Fruit fly (Drosophila melanogaster): ENCODE data around the gene side-II.

Gene side-II

DNA sequence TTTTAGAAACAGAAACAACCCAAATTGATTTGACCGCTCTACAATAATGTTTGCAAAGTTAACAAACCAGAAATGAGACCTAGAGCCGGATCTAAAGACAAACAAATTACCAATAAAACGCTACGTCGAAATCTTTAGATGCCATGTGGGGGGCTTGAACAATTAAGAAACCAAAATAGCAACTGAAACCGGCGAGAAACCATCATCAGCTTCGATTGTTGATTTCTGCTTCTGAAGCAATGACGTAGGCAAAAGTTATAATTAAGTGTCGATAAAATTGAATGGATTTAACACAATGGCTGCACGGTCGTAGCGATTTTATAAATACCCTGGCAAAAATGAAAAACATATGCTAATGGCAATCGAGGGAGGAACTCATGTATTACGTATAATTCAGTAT lies 20.8 kb upstream of the side-II start (continued):
- TF ChIP-seq jumu (GFP tag; optimal IDR thresholded peaks at IDR 0.05), result no peak

DNA sequence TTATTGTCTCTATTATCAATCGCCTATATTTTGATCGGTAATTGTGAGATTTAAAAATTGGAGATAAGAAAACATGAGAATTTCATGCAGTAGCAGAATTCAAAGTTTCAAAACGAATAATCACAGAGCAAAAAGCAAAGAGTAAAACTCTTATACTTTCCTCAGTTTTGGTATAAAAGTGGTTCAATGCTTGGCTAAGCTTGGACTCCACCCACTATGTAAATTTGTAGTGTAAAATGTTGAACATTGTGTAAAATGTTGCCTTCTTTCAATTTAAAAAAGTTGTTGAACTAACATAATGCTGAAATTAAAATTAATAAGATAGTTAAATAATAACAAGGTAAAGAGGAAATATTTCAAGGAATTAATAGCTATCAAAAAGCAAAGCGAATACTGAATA lies 736 bp upstream of the side-II start:
- TF ChIP-seq CG2199 (GFP tag; IDR thresholded peaks at IDR 0.05) (no peak), trem (tag; optimal IDR thresholded peaks at IDR 0.05) (no peak), CG8478 (optimal IDR thresholded peaks at IDR 0.05) (no peak), Vsx1 (GFP tag; optimal IDR thresholded peaks at IDR 0.05) (no peak), CG11398 (GFP tag; optimal IDR thresholded peaks at IDR 0.05) (no peak), CG10147 (GFP tag; optimal IDR thresholded peaks at IDR 0.05) (no peak), stwl (tag; optimal IDR thresholded peaks at IDR 0.05) (peak; percentile 77), nerfin-2 (GFP tag; IDR thresholded peaks at IDR 0.05; ENCODE audit: partially characterized antibody) (no peak), Nf-YB (GFP tag; optimal IDR thresholded peaks at IDR 0.05) (no peak), CG18599 (GFP tag; optimal IDR thresholded peaks at IDR 0.05) (no peak), CG7963 (GFP tag; IDR thresholded peaks at IDR 0.05; ENCODE audit: partially characterized antibody) (no peak), Hr51 (GFP tag; optimal IDR thresholded peaks at IDR 0.05) (peak in 1 of 2 experiments; percentile 69), Bgb (GFP tag; IDR thresholded peaks at IDR 0.05; ENCODE audit: partially characterized antibody) (peak; percentile 55), CTCF (GFP tag; optimal IDR thresholded peaks at IDR 0.05) (peak; percentile 66), CG31365 (tag; optimal IDR thresholded peaks at IDR 0.05) (no peak), CG7745 (tag; optimal IDR thresholded peaks at IDR 0.05) (no peak), CG17385 (GFP tag; optimal IDR thresholded peaks at IDR 0.05) (no peak), Bdp1 (GFP tag; optimal IDR thresholded peaks at IDR 0.05) (no peak), CG13624 (GFP tag; optimal IDR thresholded peaks at IDR 0.05) (no peak), CoRest (tag; optimal IDR thresholded peaks at IDR 0.05) (no peak), unc-4 (GFP tag; IDR thresholded peaks at IDR 0.05; ENCODE audit: partially characterized antibody) (no peak), CG13287 (GFP tag; IDR thresholded peaks at IDR 0.05; ENCODE audit: partially characterized antibody) (peak; percentile 7; the same call in 1 of the 2 replicates), az2 (GFP tag; optimal IDR thresholded peaks at IDR 0.05) (no peak), CG15601 (tag; optimal IDR thresholded peaks at IDR 0.05) (peak; percentile 54), amos (GFP tag; IDR thresholded peaks at IDR 0.05; ENCODE audit: partially characterized antibody) (peak; percentile 55), CG42726 (GFP tag; IDR thresholded peaks at IDR 0.05; ENCODE audit: partially characterized antibody) (no peak), CG13123 (GFP tag; optimal IDR thresholded peaks at IDR 0.05) (no peak), Gsc (GFP tag; IDR thresholded peaks at IDR 0.05) (no peak), CG18011 (GFP tag; optimal IDR thresholded peaks at IDR 0.05) (no peak), repo (GFP tag; optimal IDR thresholded peaks at IDR 0.05) (no peak), Antp (GFP tag; optimal IDR thresholded peaks at IDR 0.05) (no peak), CG12744 (GFP tag; optimal IDR thresholded peaks at IDR 0.05) (no peak), pita (GFP tag; optimal IDR thresholded peaks at IDR 0.05) (peak; percentile 25), CG10979 (tag; optimal IDR thresholded peaks at IDR 0.05) (no peak), CG16813 (GFP tag; IDR thresholded peaks at IDR 0.05; ENCODE audit: partially characterized antibody) (peak; percentile 39; the same call in 2 of the 3 replicates), CG34376 (GFP tag; optimal IDR thresholded peaks at IDR 0.05) (no peak), CG6683 (GFP tag; optimal IDR thresholded peaks at IDR 0.05) (no peak)

DNA sequence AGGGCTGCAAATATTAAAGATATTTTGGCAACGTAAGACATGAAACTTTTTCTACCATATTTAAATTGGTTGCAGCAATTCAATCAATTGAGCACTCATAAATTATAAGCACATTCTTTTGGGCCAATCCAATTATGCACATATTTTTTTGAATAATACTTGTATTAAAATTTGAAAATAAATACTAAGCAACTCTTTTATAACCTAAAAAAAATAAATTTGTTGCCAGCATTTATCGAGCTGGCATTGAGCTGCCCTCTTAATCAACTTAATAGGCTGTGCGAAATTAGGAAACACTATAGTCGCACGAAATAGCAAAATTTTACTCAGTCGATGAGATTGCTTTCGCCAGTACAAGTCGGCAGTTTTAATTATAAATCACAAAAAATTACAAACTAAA lies 47.8 kb downstream of the side-II start, which contains the start of gene CG3491:
CG3491 (plus strand) TSS at position 301 of the 400 bp plus-strand sequence.
- TF ChIP-seq CG4854 (GFP tag; optimal IDR thresholded peaks at IDR 0.05), result no peak
- no peak for TF ChIP-seq zfh2 (GFP tag; optimal IDR thresholded peaks at IDR 0.05)
- no peak for TF ChIP-seq grn (GFP tag; optimal IDR thresholded peaks at IDR 0.05)
- TF ChIP-seq Sox100B (GFP tag; optimal IDR thresholded peaks at IDR 0.05), result no peak
- no peak for TF ChIP-seq NC2β (GFP tag; optimal IDR thresholded peaks at IDR 0.05)
- no peak for TF ChIP-seq HmgD (GFP tag; optimal IDR thresholded peaks at IDR 0.05)
- no peak for TF ChIP-seq CG4820 (GFP tag; optimal IDR thresholded peaks at IDR 0.05)

Measured in whole organism, embryonic.